Worm (Caenorhabditis elegans): ENCODE results near the gene bmk-1.

The bmk-1 gene

DNA sequence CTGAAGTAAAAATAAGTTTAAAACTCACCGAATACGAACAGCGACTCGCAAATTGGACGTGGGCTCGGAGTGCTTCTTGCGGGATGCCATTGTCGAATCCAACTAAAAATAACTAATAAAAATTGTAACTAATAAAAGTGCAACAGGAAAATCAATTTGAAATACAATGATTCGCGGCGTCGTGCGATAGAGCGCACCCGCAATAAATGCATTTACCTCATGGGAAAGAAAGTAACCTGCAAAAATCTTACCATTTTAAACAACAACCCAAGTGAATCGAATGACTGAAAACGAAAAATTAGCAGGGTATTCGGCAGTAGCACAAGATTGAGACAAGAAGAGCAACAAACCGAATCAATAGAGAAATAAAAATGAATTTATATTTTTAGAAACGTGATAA lies at the start of gene bmk-1:
bmk-1 (minus strand) TSS at position 359 of the 400 bp plus-strand sequence.
- no peak for TF ChIP-seq dao-5 (tag; optimal IDR thresholded peaks at IDR 0.05)
- no peak for TF ChIP-seq W03F9.2 (tag; optimal IDR thresholded peaks at IDR 0.05)
- no peak for TF ChIP-seq him-1 (tag; optimal IDR thresholded peaks at IDR 0.05)

DNA sequence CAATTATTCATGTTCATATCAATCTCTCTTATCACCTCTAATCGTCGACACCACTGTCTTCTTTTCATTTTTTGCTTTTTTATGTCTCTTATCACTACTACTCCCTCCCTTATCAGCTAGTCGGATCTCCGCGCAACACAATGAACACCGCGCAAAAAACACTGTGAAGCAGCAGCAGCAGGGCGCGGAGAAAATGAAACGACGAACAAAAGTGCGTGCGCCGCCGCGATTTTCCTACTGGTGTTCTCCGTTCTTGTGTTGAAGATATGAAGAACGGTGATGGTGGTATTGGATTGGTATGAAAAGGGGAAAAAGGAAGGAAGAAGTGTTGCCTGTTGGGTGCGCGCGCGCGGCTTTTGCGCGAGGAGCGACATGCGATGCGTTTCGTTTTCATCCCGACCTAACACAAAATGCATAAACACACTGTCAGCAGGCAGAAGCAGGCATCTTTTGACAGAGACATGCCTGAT lies 49.0 kb upstream of the bmk-1 start:
- TF ChIP-seq W03F9.2 (tag; optimal IDR thresholded peaks at IDR 0.05) = no peak
- no peak for TF ChIP-seq dao-5 (tag; optimal IDR thresholded peaks at IDR 0.05)
- no peak for TF ChIP-seq him-1 (tag; optimal IDR thresholded peaks at IDR 0.05)

DNA sequence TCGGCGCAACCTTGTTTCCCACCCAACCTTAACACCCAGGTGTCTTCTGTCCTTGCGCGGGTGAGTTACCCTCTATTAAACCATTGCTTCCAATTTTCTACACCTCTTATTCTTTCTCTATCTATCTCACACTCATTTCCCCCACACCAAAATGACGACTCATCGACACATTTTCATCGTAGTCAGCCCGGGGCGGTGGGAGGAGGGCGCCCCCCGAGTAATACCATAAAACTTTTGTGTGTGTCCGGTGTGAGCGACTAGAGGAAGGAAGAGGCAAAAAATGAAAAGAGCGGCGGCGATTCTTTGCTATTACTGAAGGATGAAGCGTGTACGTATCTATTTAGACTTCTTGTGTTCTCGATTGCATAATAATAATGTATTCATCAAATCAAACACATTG lies 48.0 kb upstream of the bmk-1 start:
- TF ChIP-seq him-1 (tag; optimal IDR thresholded peaks at IDR 0.05) (no peak), W03F9.2 (tag; optimal IDR thresholded peaks at IDR 0.05) (no peak), dao-5 (tag; optimal IDR thresholded peaks at IDR 0.05) (no peak)

DNA sequence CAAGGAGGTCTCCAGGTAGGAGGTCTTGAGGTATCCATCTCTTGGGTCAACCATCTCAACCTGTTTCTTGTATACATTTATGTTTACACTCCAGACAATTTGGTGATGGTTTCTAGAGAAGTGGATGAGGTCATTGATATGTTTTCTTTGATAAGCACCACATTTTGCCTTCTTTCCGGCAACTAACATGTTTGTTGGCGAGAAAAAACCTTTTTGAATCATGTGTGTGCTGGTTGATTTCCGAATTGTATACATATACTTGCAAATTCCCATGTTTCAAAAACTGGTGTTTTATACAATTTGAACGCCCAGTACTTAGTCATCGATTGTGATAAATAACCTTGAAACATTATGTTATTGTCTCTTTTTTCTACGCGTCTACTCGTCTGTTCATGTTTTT lies 47.3 kb upstream of the bmk-1 start:
- TF ChIP-seq him-1 (tag; optimal IDR thresholded peaks at IDR 0.05) (no peak), W03F9.2 (tag; optimal IDR thresholded peaks at IDR 0.05) (no peak), dao-5 (tag; optimal IDR thresholded peaks at IDR 0.05) (no peak)

DNA sequence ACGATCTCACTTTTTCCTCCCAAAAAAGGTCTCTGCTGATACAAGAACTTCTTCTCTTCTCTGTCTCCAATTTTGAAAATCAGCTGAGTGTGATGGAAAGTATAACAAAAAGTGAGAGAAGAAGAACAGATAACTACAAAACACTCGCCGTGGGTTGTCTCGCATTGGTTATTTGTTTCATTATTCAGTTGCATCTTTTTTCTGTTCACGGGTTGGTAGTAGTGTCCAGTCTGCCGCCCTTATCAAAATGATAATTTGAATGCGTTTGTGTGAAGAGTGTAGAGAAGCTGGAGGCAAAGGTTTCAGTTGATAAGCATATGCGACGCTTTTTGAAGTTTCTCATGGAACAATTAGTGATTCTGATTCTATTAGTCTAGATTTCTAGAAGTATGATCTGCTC lies 46.3 kb upstream of the bmk-1 start:
- TF ChIP-seq W03F9.2 (tag; optimal IDR thresholded peaks at IDR 0.05) = no peak
- no peak for TF ChIP-seq dao-5 (tag; optimal IDR thresholded peaks at IDR 0.05)

DNA sequence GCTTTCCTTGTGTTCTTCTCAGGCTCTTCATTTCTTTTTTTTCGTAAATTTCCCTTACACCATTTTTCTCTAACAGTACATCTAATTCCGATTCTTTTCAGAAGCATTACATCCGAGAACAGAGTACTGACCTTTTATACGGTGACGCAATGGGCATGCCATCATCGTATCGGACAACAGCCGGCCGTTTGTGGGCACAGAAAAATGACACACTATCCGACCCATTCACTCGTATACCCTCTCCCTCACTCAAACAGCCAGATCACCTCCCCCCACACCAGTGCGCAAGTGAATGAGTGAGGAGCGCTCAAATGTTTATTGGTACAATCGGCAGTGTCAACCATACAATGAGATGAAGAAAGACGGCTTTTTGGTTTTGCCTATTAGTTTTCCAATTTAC lies 44.4 kb upstream of the bmk-1 start, which contains the start of gene R02D5.24:
R02D5.24 (plus strand) TSS at position 205 of the 400 bp plus-strand sequence.
- TF ChIP-seq dao-5 (tag; optimal IDR thresholded peaks at IDR 0.05) (no peak), W03F9.2 (tag; optimal IDR thresholded peaks at IDR 0.05) (no peak)

DNA sequence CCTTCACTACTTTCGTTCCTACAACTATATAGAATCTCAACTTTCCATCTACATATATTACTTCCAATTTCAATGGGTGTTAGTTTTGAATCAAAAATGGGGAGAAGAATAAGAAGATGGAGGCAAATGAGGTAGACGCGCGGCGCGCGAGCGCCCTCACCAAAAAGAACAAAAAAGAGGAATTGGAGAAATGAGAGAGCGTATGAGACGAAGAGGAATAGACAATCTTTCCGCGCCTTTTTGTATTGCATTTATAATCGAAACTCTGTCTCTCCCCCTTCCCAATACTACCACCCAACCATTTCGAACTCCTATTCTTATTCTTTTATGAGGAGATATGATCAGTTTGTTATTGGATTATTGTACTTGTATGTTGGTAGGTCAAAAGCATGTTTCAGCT lies 43.8 kb upstream of the bmk-1 start:
- TF ChIP-seq dao-5 (tag; optimal IDR thresholded peaks at IDR 0.05) = no peak
- TF ChIP-seq him-1 (tag; optimal IDR thresholded peaks at IDR 0.05) = no peak
- no peak for TF ChIP-seq W03F9.2 (tag; optimal IDR thresholded peaks at IDR 0.05)

DNA sequence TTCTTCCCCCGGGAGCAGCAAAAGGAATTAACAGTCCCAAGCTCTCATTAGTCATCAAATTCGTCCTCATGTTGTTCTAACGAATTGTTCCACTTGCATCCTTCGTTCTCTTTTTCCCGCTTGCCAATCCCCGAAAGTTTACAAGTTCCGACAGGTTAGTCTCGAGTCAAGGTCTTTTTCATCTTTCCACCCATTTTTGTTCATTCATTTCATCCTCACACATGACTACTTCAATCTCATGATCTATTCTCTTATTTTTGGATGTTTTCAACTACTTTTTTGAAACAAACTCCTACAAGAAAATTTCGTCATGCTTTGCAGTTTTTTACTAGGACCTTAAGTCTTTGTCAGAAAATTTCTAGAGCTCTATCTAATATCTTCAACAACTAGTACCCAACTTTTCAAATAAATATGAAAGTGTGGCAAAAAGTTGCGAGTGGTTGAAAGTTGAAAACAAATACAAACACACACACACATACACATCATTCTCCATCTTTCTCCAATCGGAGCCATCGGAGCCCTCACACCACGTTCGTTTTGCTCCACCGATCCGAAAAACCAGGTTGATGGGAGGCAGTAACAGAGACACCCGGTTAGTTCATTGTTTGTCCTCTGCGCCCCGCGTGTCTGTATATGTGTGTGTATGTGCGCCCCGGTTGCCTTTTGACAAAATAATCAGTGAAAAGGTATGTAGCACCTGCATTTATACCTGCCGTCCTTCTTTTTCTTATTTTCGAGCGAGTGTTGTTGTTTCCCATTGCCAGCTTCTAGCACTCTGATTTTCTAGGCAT lies 42.5 kb upstream of the bmk-1 start:
- no peak for TF ChIP-seq him-1 (tag; optimal IDR thresholded peaks at IDR 0.05)
- TF ChIP-seq W03F9.2 (tag; optimal IDR thresholded peaks at IDR 0.05) = no peak
- TF ChIP-seq dao-5 (tag; optimal IDR thresholded peaks at IDR 0.05) = no peak

DNA sequence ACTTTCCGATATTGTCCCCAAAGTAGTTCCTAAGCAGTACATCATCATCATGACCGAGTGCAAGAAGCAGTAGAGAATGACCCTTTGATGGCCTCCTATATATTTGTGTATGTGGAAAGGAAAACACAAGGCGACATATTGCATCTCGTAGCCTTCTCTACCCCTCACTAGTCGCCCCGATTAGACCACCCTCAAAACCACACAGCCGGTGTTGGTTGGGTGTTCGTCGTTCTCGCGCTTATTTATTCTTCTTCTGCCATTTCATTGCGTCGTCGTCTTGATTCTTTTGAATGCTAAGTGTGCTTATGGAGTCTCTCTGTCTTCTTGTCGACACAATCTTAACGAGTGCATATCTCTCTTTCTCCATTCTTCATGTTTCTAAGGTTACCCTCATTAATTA lies 41.4 kb upstream of the bmk-1 start:
- TF ChIP-seq W03F9.2 (tag; optimal IDR thresholded peaks at IDR 0.05) (no peak), dao-5 (tag; optimal IDR thresholded peaks at IDR 0.05) (no peak), him-1 (tag; optimal IDR thresholded peaks at IDR 0.05) (no peak)

DNA sequence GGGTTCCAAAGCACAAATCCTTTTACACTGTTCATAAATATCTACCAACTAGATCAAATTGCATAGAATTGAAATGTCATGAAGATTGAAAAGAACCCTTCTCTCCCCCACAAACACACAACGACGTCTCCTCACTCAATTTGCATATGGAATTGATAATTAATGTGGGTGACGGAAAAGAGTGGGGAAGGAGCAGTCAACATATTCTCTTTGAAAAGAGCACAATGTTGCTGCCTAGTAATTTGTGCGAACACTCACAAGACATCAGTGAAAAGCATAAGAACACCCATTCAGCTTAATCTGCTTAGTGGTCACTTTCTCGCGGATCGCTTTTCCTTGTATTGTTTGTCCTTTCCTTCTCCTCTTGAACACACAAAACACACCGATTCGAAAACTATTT lies 39.7 kb upstream of the bmk-1 start:
- TF ChIP-seq W03F9.2 (tag; optimal IDR thresholded peaks at IDR 0.05) (no peak), him-1 (tag; optimal IDR thresholded peaks at IDR 0.05) (no peak), dao-5 (tag; optimal IDR thresholded peaks at IDR 0.05) (no peak)

DNA sequence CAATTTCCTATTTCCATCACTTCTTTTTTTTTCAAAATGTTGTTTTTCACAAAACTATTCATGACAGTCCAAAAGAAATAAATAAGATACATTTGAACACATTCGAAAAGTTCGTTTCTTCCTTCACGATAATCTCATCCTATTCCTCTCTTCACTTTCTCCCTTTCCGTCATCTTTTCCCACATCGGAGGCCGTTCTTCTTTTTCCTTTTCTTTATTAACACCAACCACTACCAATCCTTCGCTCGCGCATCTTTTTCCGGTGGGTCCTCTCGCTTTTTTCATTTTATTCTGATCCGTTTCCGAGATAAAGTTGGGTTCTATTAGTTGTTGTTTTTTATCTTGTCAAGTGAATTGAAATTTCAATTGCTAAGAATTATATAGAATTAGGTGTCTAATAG lies 38.7 kb upstream of the bmk-1 start:
- TF ChIP-seq him-1 (tag; optimal IDR thresholded peaks at IDR 0.05) (no peak), W03F9.2 (tag; optimal IDR thresholded peaks at IDR 0.05) (no peak), dao-5 (tag; optimal IDR thresholded peaks at IDR 0.05) (no peak)

DNA sequence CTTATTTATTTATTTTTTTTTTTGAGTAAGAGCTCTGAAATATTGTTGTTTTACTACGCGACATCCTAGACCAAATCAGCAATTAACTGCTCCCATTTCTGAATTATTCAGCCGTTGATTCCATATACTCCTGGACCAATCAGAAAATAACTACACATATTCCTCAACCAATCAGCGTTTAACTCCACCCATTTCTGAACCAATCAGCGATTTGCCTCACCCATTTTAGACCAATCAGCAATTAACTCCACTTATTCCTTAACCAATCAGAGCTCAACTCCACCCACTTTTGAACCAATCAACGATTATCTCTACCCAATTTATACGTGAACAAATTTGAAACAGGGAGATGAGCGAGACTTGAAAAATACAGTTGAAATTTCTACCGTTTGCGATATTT lies 36.9 kb upstream of the bmk-1 start:
- TF ChIP-seq W03F9.2 (tag; optimal IDR thresholded peaks at IDR 0.05) (no peak), dao-5 (tag; optimal IDR thresholded peaks at IDR 0.05) (no peak), him-1 (tag; optimal IDR thresholded peaks at IDR 0.05) (no peak)

DNA sequence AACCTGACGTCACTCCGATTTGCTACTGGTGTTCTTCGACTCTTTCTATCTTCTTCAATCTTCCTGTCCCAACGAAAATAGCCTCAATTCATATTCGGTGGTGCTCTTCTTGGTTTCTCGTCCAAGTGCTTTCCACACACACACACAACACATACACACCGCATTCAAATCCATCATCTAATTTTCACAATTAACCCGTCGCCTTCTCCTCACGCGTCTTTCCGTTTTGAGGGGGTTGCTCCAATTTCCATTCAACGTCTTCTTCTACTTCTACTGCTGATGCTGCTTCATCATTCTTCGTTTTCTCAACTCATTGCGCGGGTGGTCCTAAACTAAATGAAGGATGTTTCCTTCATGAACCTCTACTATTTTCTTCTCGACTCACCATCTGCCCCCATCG lies 34.3 kb upstream of the bmk-1 start:
- no peak for TF ChIP-seq him-1 (tag; optimal IDR thresholded peaks at IDR 0.05)
- TF ChIP-seq W03F9.2 (tag; optimal IDR thresholded peaks at IDR 0.05) = no peak
- TF ChIP-seq dao-5 (tag; optimal IDR thresholded peaks at IDR 0.05) = no peak

DNA sequence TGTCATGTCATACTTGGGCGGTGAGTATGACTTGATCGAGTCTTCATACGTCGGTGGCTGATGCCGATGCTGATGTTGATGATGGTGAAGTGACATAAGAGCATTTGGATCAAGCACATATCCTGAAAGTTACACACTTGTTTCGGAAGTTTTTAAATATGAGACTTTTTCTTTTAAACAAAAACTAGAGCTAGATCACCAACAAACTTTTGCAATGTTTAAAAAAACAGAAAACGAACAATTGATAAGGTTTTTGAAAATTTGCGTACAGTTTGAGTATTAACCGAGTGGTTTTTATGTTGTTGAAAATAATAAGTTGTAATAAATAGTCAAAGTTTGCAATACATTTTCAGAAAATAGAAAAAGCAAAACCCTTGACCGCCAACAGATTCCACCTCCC lies 27.8 kb upstream of the bmk-1 start, which contains the start of gene R02D5.4:
R02D5.4 (minus strand) TSS at position 101 of the 400 bp plus-strand sequence.
- no peak for TF ChIP-seq dao-5 (tag; optimal IDR thresholded peaks at IDR 0.05)
- TF ChIP-seq him-1 (tag; optimal IDR thresholded peaks at IDR 0.05) = no peak
- no peak for TF ChIP-seq W03F9.2 (tag; optimal IDR thresholded peaks at IDR 0.05)

DNA sequence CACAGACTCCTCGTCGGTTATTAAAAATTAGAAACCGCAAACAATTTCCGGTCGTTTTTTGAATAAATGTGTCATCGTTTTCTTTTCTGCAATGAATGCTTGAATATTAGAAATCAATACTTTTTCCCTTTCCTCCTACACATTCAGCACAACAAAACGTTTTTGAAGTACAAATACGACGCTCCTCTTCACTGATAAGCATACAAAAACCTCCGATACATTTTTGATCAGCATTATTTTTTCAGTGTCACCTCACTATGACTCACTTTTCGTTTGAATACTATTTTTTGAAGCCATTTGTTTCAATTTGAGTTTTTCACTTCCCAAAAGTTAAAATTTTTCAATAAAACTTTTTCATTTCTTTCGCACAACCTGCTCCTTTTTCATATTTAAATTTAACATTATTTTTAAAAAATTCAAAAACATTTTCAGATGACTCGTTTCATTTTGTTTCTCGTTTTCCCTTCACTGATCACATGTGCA lies 26.0 kb upstream of the bmk-1 start, which contains the start of gene R02D5.3:
R02D5.3 (plus strand) TSS at position 433 of the 483 bp plus-strand sequence.
- TF ChIP-seq dao-5 (tag; optimal IDR thresholded peaks at IDR 0.05) (no peak), him-1 (tag; optimal IDR thresholded peaks at IDR 0.05) (no peak), W03F9.2 (tag; optimal IDR thresholded peaks at IDR 0.05) (no peak)
